Fruit fly (Drosophila melanogaster) whole organism, adult: ENCODE data around the gene CG32276.

Experiments
- CG11617 ChIP-seq: fragments of 200-800 bp; sonication (Bioruptor generic); optimal IDR thresholded peaks from 2 replicates; lab custom pipeline; 2017; ENCODE audit warnings: mild to moderate bottlenecking, missing biosample characterization, missing genetic modification reagents, missing genetic modification characterization
- CG12768 ChIP-seq: fragments of 200-800 bp; sonication (Bioruptor generic); optimal IDR thresholded peaks from 2 replicates; lab custom pipeline; 2017; ENCODE audit warnings: missing biosample characterization, missing genetic modification characterization, mild to moderate bottlenecking, moderate library complexity, missing genetic modification reagents
- CG14711 ChIP-seq: fragments of 200-800 bp; sonication (Bioruptor generic); optimal IDR thresholded peaks from 2 replicates; lab custom pipeline; 2018; ENCODE audit warnings: missing biosample characterization, mild to moderate bottlenecking, missing genetic modification characterization, moderate library complexity
- CG1620 ChIP-seq: fragments of 200-800 bp; sonication (Bioruptor generic); optimal IDR thresholded peaks from 2 replicates; lab custom pipeline; 2016; ENCODE audit warnings: missing biosample characterization, missing genetic modification characterization
- CG33017 ChIP-seq: fragments of 200-800 bp; sonication (Bioruptor generic); optimal IDR thresholded peaks from 2 replicates; lab custom pipeline; 2018; ENCODE audit warnings: missing biosample characterization, mild to moderate bottlenecking, missing genetic modification characterization, moderate library complexity
- CG5204 ChIP-seq: fragments of 200-800 bp; sonication (Bioruptor generic); optimal IDR thresholded peaks from 2 replicates; lab custom pipeline; 2016; ENCODE audit warnings: missing biosample characterization, missing genetic modification characterization
- CG7045 ChIP-seq: fragments of 200-800 bp; sonication (Bioruptor generic); optimal IDR thresholded peaks from 2 replicates; lab custom pipeline; 2017; ENCODE audit warnings: missing biosample characterization, mild to moderate bottlenecking, missing genetic modification characterization
- CG7101 ChIP-seq: fragments of 200-800 bp; sonication (Bioruptor generic); optimal IDR thresholded peaks from 2 replicates; lab custom pipeline; 2018; ENCODE audit warnings: missing biosample characterization, mild to moderate bottlenecking, missing genetic modification characterization, moderate library complexity
- Clk ChIP-seq: fragments of 200-800 bp; sonication (Bioruptor generic); optimal IDR thresholded peaks from 2 replicates; lab custom pipeline; 2017; ENCODE audit warnings: missing biosample characterization, missing genetic modification characterization
- Crg-1 ChIP-seq: fragments of 200-800 bp; sonication (Bioruptor generic); optimal IDR thresholded peaks from 2 replicates; lab custom pipeline; 2016; ENCODE audit warnings: missing biosample characterization, missing genetic modification characterization
- Hr96 ChIP-seq: fragments of 200-800 bp; sonication (Bioruptor generic); optimal IDR thresholded peaks from 2 replicates; lab custom pipeline; 2016; ENCODE audit warnings: missing biosample characterization, missing genetic modification characterization
- Mnt ChIP-seq: fragments of 200-800 bp; sonication (Bioruptor generic); optimal IDR thresholded peaks from 2 replicates; lab custom pipeline; 2016; ENCODE audit warnings: missing biosample characterization, mild to moderate bottlenecking, missing genetic modification characterization
- bab1 ChIP-seq: fragments of 200-800 bp; sonication (Bioruptor generic); optimal IDR thresholded peaks from 3 replicates; lab custom pipeline; 2019; ENCODE audit warnings: missing biosample characterization, mild to moderate bottlenecking, missing genetic modification characterization, moderate library complexity
- cic ChIP-seq: fragments of 200-800 bp; sonication (Bioruptor generic); optimal IDR thresholded peaks from 2 replicates; lab custom pipeline; 2017; ENCODE audit warnings: missing biosample characterization, mild to moderate bottlenecking, missing genetic modification characterization, moderate library complexity
- cnc ChIP-seq, 2 experiments: fragments of >200 bp; optimal IDR thresholded peaks; 2 replicates each; lab custom pipeline; 2017
- kay ChIP-seq: fragments of 200-800 bp; sonication (Bioruptor generic); peaks from one replicate; lab custom pipeline; 2016; ENCODE audit warnings: missing biosample characterization, missing genetic modification characterization, borderline replicate concordance
- ovo ChIP-seq: fragments of 200-800 bp; sonication (Bioruptor generic); optimal IDR thresholded peaks from 2 replicates; lab custom pipeline; 2016; ENCODE audit warnings: missing biosample characterization, missing genetic modification characterization
- pad ChIP-seq: fragments of 200-800 bp; sonication (Bioruptor generic); optimal IDR thresholded peaks from 3 replicates; lab custom pipeline; 2017; ENCODE audit warnings: missing biosample characterization, missing genetic modification characterization, mild to moderate bottlenecking, moderate library complexity, missing genetic modification reagents
- tj ChIP-seq: fragments of 200-800 bp; sonication (Bioruptor generic); optimal IDR thresholded peaks from 3 replicates; lab custom pipeline; 2017; ENCODE audit warnings: missing biosample characterization, mild to moderate bottlenecking, missing genetic modification characterization, moderate library complexity
- toe ChIP-seq: fragments of 200-800 bp; sonication (Bioruptor generic); optimal IDR thresholded peaks from 2 replicates; lab custom pipeline; 2016; ENCODE audit warnings: missing biosample characterization, missing genetic modification characterization

Gene CG32276

DNA sequence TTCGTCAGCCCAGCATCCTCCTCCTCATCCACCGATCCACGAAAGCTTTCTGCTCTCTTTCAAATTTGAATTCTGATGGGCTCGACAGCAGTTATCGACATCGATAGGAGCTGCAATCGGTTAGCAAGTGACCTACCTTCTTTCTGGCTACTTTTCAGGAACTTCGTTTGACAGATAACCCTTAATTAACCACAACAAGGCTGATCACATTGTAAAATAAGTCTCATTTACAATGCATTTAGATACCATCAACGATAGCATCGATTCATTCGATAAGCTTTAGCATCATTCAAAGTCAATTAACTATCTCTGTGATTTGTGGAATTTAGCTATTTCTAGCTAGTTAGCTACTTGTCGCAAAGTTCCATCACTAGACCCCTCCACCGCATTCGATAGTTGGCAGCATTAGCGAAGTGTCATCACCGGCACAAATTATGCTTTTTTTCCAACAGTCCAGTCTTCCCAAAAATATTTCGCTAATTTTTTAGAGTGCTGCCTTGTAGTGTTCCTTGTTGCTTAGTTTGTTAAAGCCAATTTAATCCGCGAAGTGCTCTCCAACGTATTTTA, 20.2 kb downstream of the CG32276 start, which contains the start of the genes MnM and Girdin:
TSS of gene MnM (minus strand) at position 51 of the 567 bp plus-strand sequence.
TSS of gene Girdin (plus strand) at position 401 of the 567 bp plus-strand sequence.
- TF ChIP-seq ovo (GFP tag; lab: Kevin White, UChicago) (no peak), Hr96 (GFP tag; lab: Kevin White, UChicago) (peak; percentile 75), Mnt (GFP tag; lab: Kevin White, UChicago) (peak; percentile 58), kay (GFP tag; lab: Kevin White, UChicago) (no peak), CG14711 (peak; percentile 14), CG7101 (peak; percentile 43), Crg-1 (GFP tag; lab: Kevin White, UChicago) (peak; percentile 54), CG7045 (peak; percentile 39), CG11617 (GFP tag; lab: Kevin White, UChicago) (peak; percentile 66), CG12768 (GFP tag; lab: Kevin White, UChicago) (peak; percentile 0), bab1 (GFP tag; lab: Kevin White, UChicago) (peak; percentile 23), pad (GFP tag; lab: Kevin White, UChicago) (peak; percentile 62), tj (GFP tag; lab: Kevin White, UChicago) (peak; percentile 31), CG33017 (tag; lab: Kevin White, UChicago) (no peak), CG1620 (GFP tag; lab: Kevin White, UChicago) (peak; percentile 73), cnc (optimal IDR thresholded peaks at IDR 0.05; lab: Kevin White, UChicago) (no peak), toe (GFP tag; lab: Kevin White, UChicago) (peak; percentile 67), CG5204 (GFP tag; lab: Kevin White, UChicago) (peak; percentile 62), Clk (peak; percentile 9), cic (GFP tag; lab: Kevin White, UChicago) (no peak)

DNA sequence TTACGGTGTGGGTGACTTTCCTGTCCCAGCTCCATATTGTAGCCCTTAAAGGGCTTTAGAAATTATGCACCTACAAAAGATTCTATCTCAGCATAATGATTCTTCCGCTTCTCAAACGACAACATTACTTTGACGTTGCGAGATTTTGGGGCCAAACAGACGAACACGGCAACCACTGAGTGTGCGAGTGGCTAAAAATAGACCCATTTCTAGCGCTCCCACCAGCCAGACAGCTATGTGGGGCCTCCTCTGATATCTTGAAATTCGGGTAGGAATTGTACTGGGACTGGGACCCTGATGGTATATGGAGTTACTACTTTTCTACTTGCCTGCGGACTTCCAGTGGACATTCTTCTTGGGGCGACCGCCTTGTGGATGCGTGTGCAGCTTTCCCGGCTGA, 21.0 kb downstream of the CG32276 start:
- TF ChIP-seq CG1620 (GFP tag; lab: Kevin White, UChicago) (no peak), Hr96 (GFP tag; lab: Kevin White, UChicago) (no peak), pad (GFP tag; lab: Kevin White, UChicago) (no peak), ovo (GFP tag; lab: Kevin White, UChicago) (no peak), CG33017 (tag; lab: Kevin White, UChicago) (no peak), tj (GFP tag; lab: Kevin White, UChicago) (no peak), cic (GFP tag; lab: Kevin White, UChicago) (no peak), toe (GFP tag; lab: Kevin White, UChicago) (no peak), CG7101 (no peak), CG12768 (GFP tag; lab: Kevin White, UChicago) (no peak), CG11617 (GFP tag; lab: Kevin White, UChicago) (no peak), kay (GFP tag; lab: Kevin White, UChicago) (no peak), Clk (no peak), Mnt (GFP tag; lab: Kevin White, UChicago) (no peak), CG5204 (GFP tag; lab: Kevin White, UChicago) (no peak), Crg-1 (GFP tag; lab: Kevin White, UChicago) (no peak)

DNA sequence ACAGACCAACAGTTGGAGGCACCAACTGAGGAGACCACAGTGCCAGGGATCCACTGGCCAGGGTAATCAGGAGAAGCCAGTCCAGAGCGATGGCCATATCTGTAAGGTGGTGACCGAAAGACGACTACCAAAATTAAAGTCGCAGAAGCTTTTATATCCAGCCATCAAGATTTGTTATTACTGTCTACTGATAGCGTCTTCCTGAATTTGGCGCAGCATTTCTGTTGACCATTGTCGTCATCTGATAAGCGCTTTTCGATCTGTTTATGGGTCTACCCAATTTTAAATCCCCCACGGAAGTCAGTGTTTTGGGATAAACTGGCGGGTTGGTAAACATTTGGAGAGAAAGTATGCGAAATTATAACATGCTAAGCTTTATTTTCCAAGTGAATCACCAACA, 26.4 kb downstream of the CG32276 start, which contains the start of gene CG14963:
TSS of gene CG14963 (minus strand) at position 101 of the 400 bp plus-strand sequence.
- TF ChIP-seq toe (GFP tag; lab: Kevin White, UChicago) (no peak), CG11617 (GFP tag; lab: Kevin White, UChicago) (no peak), cnc (optimal IDR thresholded peaks at IDR 0.05; lab: Kevin White, UChicago) (no peak), cic (GFP tag; lab: Kevin White, UChicago) (no peak), kay (GFP tag; lab: Kevin White, UChicago) (no peak), Hr96 (GFP tag; lab: Kevin White, UChicago) (no peak), CG7045 (no peak), Mnt (GFP tag; lab: Kevin White, UChicago) (no peak), Clk (no peak), CG1620 (GFP tag; lab: Kevin White, UChicago) (no peak), CG12768 (GFP tag; lab: Kevin White, UChicago) (no peak), Crg-1 (GFP tag; lab: Kevin White, UChicago) (no peak), bab1 (GFP tag; lab: Kevin White, UChicago) (no peak), CG14711 (no peak), CG5204 (GFP tag; lab: Kevin White, UChicago) (no peak), ovo (GFP tag; lab: Kevin White, UChicago) (no peak)

DNA sequence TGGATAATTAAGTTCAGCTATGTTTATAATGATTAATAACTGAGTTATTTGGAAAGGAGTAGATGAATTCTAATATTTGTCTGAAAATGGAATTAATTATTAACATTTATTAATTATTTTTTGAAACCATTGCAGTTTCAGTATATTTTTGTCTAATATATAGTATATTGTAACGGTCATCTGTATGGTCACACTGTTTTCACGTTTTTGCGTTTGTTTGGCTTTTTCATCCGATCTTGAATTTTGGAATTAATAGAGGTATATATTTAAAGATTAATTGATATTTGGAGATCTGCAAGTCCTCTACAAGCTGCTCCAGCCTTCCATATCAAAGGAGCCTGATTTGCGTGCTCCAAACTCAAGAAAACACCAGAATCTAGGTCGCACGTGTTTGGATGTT, 29.7 kb downstream of the CG32276 start, which contains the start of the genes CG32278 and CG32281:
TSS of gene CG32278 (plus strand) at position 180 of the 400 bp plus-strand sequence.
TSS of gene CG32281 (plus strand) at position 269 of the 400 bp plus-strand sequence.
- TF ChIP-seq Mnt (GFP tag; lab: Kevin White, UChicago) (peak; percentile 28), toe (GFP tag; lab: Kevin White, UChicago) (no peak)

DNA sequence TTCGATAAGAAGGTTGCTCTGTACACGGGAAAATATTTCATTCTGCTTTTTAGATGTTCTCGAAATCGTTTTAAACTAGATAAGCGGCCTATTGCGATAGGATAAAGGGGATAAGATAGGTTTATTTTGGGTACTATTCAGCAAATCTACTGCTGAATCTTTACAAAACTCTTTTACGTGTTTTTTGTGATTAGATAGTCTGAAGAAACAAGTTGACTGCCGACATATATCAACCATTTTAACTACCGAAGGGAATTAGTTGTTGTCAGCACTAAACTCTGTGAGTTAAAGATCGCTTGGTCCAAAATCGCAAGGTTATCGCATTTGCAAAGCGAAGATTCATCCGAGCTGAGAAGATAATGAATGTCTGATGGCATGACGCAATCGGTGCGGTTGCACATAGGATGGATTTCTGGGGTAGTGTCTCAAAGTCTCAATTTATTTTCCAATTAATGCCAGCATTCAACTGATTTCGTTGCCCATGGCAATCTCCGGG, 32.6 kb downstream of the CG32276 start, which contains the start of gene Asciz:
TSS of gene Asciz (minus strand) at position 51 of the 496 bp plus-strand sequence.
- TF ChIP-seq CG12768 (GFP tag; lab: Kevin White, UChicago) (peak; percentile 14), Clk (no peak), CG7101 (no peak)

DNA sequence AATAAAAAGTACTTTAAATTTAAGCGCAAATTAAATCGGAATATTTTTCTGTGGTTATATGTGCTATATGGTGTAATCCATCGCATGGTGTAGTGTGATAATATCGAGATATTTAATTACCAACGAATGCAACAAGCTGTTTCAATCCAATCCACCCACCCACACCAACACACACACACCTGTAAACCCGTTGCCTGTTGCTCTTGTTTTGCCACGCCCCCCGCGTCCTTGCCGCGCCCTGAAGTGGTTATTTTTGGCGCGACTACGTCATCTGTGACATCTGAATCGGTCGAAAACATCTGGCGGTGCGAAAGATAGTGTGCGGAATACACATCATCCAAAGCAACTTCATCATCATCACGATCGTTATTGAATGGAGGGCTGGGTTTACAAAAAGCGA, 33.4 kb downstream of the CG32276 start:
- TF ChIP-seq pad (GFP tag; lab: Kevin White, UChicago), result no peak
- TF ChIP-seq CG11617 (GFP tag; lab: Kevin White, UChicago), result peak; percentile 1
- no peak for TF ChIP-seq Crg-1 (GFP tag; lab: Kevin White, UChicago)
- TF ChIP-seq CG12768 (GFP tag; lab: Kevin White, UChicago), result no peak
